Fruit fly (Drosophila melanogaster) whole organism, embryonic: ENCODE results near the gene CG15641.
A peak's percentile ranks its signal among the peaks of the same experiment; 100 is the strongest.

Experiments used
- B-H2 ChIP-seq: fragments of 200-800 bp; sonication (Bioruptor generic); optimal IDR thresholded peaks from 2 replicates; lab custom pipeline; 2018; ENCODE audit warnings: missing biosample characterization, mild to moderate bottlenecking, missing genetic modification characterization
- CG11504 ChIP-seq: fragments of 200-800 bp; sonication (Bioruptor generic); optimal IDR thresholded peaks from 3 replicates; lab custom pipeline; 2019; ENCODE audit warnings: missing biosample characterization, mild to moderate bottlenecking, missing genetic modification characterization, moderate library complexity
- CG11696 ChIP-seq: fragments of 200-800 bp; sonication (Bioruptor generic); IDR thresholded peaks from 2 replicates; pipeline ENCODE4 v1.3.6; 2022; ENCODE audit warnings: missing biosample characterization, missing genetic modification characterization
- CG12104 ChIP-seq: fragments of 200-800 bp; sonication (Bioruptor generic); optimal IDR thresholded peaks from 3 replicates; lab custom pipeline; 2016; ENCODE audit warnings: missing biosample characterization, missing genetic modification characterization
- CG12744 ChIP-seq: fragments of 200-800 bp; sonication (Bioruptor generic); optimal IDR thresholded peaks from 2 replicates; lab custom pipeline; 2016; ENCODE audit warnings: missing biosample characterization, missing genetic modification characterization
- CG1529 ChIP-seq: fragments of 200-800 bp; sonication (Bioruptor generic); optimal IDR thresholded peaks from 3 replicates; lab custom pipeline; 2018; ENCODE audit warnings: missing biosample characterization, missing genetic modification characterization
- CG15601 ChIP-seq: fragments of 200-800 bp; sonication (Bioruptor generic); optimal IDR thresholded peaks from 3 replicates; lab custom pipeline; 2019; ENCODE audit warnings: missing biosample characterization, mild to moderate bottlenecking, missing genetic modification characterization, moderate library complexity
- CG16863 ChIP-seq: fragments of 200-800 bp; sonication (Bioruptor generic); optimal IDR thresholded peaks from 3 replicates; lab custom pipeline; 2016; ENCODE audit warnings: missing biosample characterization, missing genetic modification characterization
- CG17328 ChIP-seq: fragments of 200-800 bp; sonication (Bioruptor generic); IDR thresholded peaks from 2 replicates; pipeline ENCODE4 v1.3.6; 2022; ENCODE audit warnings: missing biosample characterization, missing genetic modification characterization
- CG2129 ChIP-seq: fragments of 200-800 bp; sonication (Bioruptor generic); IDR thresholded peaks from 2 replicates; pipeline ENCODE4 v1.3.6; 2022; ENCODE audit warnings: missing biosample characterization, missing genetic modification characterization; ENCODE audit not compliant: partially characterized antibody
- CG2875 ChIP-seq: fragments of 200-800 bp; sonication (Bioruptor generic); optimal IDR thresholded peaks from 2 replicates; lab custom pipeline; 2017; ENCODE audit warnings: missing biosample characterization, mild to moderate bottlenecking, missing genetic modification characterization, missing genetic modification reagents
- CG31441 ChIP-seq: fragments of 200-800 bp; sonication (Bioruptor generic); IDR thresholded peaks from 2 replicates; pipeline ENCODE4 v1.3.6; 2022; ENCODE audit warnings: missing biosample characterization, missing genetic modification characterization
- CG5245 ChIP-seq: fragments of 200-800 bp; sonication (Bioruptor generic); optimal IDR thresholded peaks from 3 replicates; lab custom pipeline; 2016; ENCODE audit warnings: missing biosample characterization, missing genetic modification characterization
- CG6683 ChIP-seq: fragments of 200-800 bp; sonication (Bioruptor generic); optimal IDR thresholded peaks from 2 replicates; lab custom pipeline; 2017; ENCODE audit warnings: missing biosample characterization, mild to moderate bottlenecking, missing genetic modification characterization, missing genetic modification reagents
- CG7271 ChIP-seq: fragments of 200-800 bp; sonication (Bioruptor generic); optimal IDR thresholded peaks from 2 replicates; lab custom pipeline; 2018; ENCODE audit warnings: missing biosample characterization, mild to moderate bottlenecking, missing genetic modification characterization, moderate library complexity
- CG7357 ChIP-seq: fragments of 200-800 bp; sonication (Bioruptor generic); IDR thresholded peaks from 3 replicates; pipeline ENCODE4 v1.3.6; 2022; ENCODE audit warnings: missing biosample characterization, missing genetic modification characterization
- CG7556 ChIP-seq: fragments of 200-800 bp; sonication (Bioruptor generic); optimal IDR thresholded peaks from 2 replicates; lab custom pipeline; 2017; ENCODE audit warnings: missing biosample characterization, mild to moderate bottlenecking, missing genetic modification characterization
- CG7963 ChIP-seq: fragments of 200-800 bp; sonication (Bioruptor generic); IDR thresholded peaks from 3 replicates; pipeline ENCODE4 v1.3.6; 2022; ENCODE audit warnings: missing biosample characterization, missing genetic modification characterization; ENCODE audit not compliant: partially characterized antibody
- CG9797 ChIP-seq: fragments of 200-800 bp; sonication (Bioruptor generic); optimal IDR thresholded peaks from 3 replicates; lab custom pipeline; 2018; ENCODE audit warnings: missing biosample characterization, mild to moderate bottlenecking, missing genetic modification characterization
- Camta ChIP-seq: fragments of 200-800 bp; sonication (Bioruptor generic); optimal IDR thresholded peaks from 2 replicates; lab custom pipeline; 2016; ENCODE audit warnings: missing biosample characterization, missing genetic modification characterization
- Eip74EF ChIP-seq, 2 experiments: fragments of 200-800 bp in 1 of 2; fragments of >200 bp in 1 of 2; sonication (Bioruptor generic) in 1 of 2; optimal IDR thresholded peaks; 2 replicates each; lab custom pipeline; 2017 to 2019; ENCODE audit warnings: missing biosample characterization in 2 of 2, missing genetic modification characterization in 2 of 2, mild to moderate bottlenecking in 1 of 2, moderate library complexity in 1 of 2
- Fer3 ChIP-seq: fragments of 200-800 bp; sonication (Bioruptor generic); optimal IDR thresholded peaks from 2 replicates; lab custom pipeline; 2018; ENCODE audit warnings: missing biosample characterization, mild to moderate bottlenecking, missing genetic modification characterization, moderate library complexity
- H2.0 ChIP-seq: fragments of 200-800 bp; sonication (Bioruptor generic); IDR thresholded peaks from 2 replicates; pipeline ENCODE4 v1.3.6; 2022; ENCODE audit warnings: missing biosample characterization, missing genetic modification characterization
- Hey ChIP-seq: fragments of 200-800 bp; sonication (Bioruptor generic); optimal IDR thresholded peaks from 3 replicates; lab custom pipeline; 2018; ENCODE audit warnings: missing biosample characterization, mild to moderate bottlenecking, missing genetic modification characterization
- Lim3 ChIP-seq: fragments of 200-800 bp; sonication (Bioruptor generic); IDR thresholded peaks from 2 replicates; pipeline ENCODE4 v1.3.6; 2022; ENCODE audit warnings: missing biosample characterization, missing genetic modification characterization
- MTF-1 ChIP-seq: fragments of 200-800 bp; sonication (Bioruptor generic); optimal IDR thresholded peaks from 2 replicates; lab custom pipeline; 2018; ENCODE audit warnings: missing biosample characterization, mild to moderate bottlenecking, missing genetic modification characterization, borderline replicate concordance
- Myb ChIP-seq: fragments of 200-800 bp; sonication (Bioruptor generic); optimal IDR thresholded peaks from 2 replicates; lab custom pipeline; 2016; ENCODE audit warnings: missing biosample characterization, missing genetic modification characterization
- NfI ChIP-seq: fragments of 200-800 bp; sonication (Bioruptor generic); optimal IDR thresholded peaks from 3 replicates; lab custom pipeline; 2018; ENCODE audit warnings: missing biosample characterization, mild to moderate bottlenecking, missing genetic modification characterization, moderate library complexity
- Side ChIP-seq: fragments of 200-800 bp; sonication (Bioruptor generic); optimal IDR thresholded peaks from 2 replicates; lab custom pipeline; 2016; ENCODE audit warnings: missing biosample characterization, missing genetic modification characterization
- Xrp1 ChIP-seq: fragments of 200-800 bp; sonication (Bioruptor generic); IDR thresholded peaks from 2 replicates; pipeline ENCODE4 v1.3.6; 2022; ENCODE audit warnings: missing biosample characterization, missing genetic modification characterization
- az2 ChIP-seq: fragments of 200-800 bp; sonication (Bioruptor generic); optimal IDR thresholded peaks from 3 replicates; lab custom pipeline; 2016; ENCODE audit warnings: missing biosample characterization, missing genetic modification characterization
- bowl ChIP-seq: fragments of 200-800 bp; sonication (Bioruptor generic); IDR thresholded peaks from 2 replicates; pipeline ENCODE4 v1.3.6; 2022; ENCODE audit warnings: missing biosample characterization, missing genetic modification characterization
- br ChIP-seq: fragments of >200 bp; optimal IDR thresholded peaks from 2 replicates; lab custom pipeline; 2017
- ci ChIP-seq: fragments of 200-800 bp; sonication (Bioruptor generic); IDR thresholded peaks from 3 replicates; pipeline ENCODE4 v1.3.6; 2022; ENCODE audit warnings: missing biosample characterization, missing genetic modification characterization
- dan ChIP-seq: fragments of 200-800 bp; sonication (Bioruptor generic); IDR thresholded peaks from 2 replicates; pipeline ENCODE4 v1.3.6; 2022; ENCODE audit warnings: missing biosample characterization, missing genetic modification characterization
- disco-r ChIP-seq: fragments of 200-800 bp; sonication (Bioruptor generic); optimal IDR thresholded peaks from 2 replicates; lab custom pipeline; 2016; ENCODE audit warnings: missing biosample characterization, missing genetic modification characterization
- fd96Cb ChIP-seq: fragments of 200-800 bp; sonication (Bioruptor generic); optimal IDR thresholded peaks from 2 replicates; lab custom pipeline; 2018; ENCODE audit warnings: missing biosample characterization, mild to moderate bottlenecking, missing genetic modification characterization, moderate library complexity
- hth ChIP-seq: fragments of >200 bp; optimal IDR thresholded peaks from 2 replicates; lab custom pipeline; 2017; ENCODE audit warnings: inconsistent platforms
- jumu ChIP-seq: fragments of 200-800 bp; sonication (Bioruptor generic); optimal IDR thresholded peaks from 3 replicates; lab custom pipeline; 2016; ENCODE audit warnings: missing biosample characterization, missing genetic modification characterization
- lilli ChIP-seq: fragments of 200-800 bp; sonication (Bioruptor generic); optimal IDR thresholded peaks from 3 replicates; lab custom pipeline; 2016; ENCODE audit warnings: missing biosample characterization, missing genetic modification characterization
- lola ChIP-seq, 3 experiments: fragments of >200 bp in 2 of 3; fragments of 200-800 bp in 1 of 3; sonication (Bioruptor generic) in 1 of 3; optimal IDR thresholded peaks; 2 replicates each; lab custom pipeline; 2017 to 2019; ENCODE audit warnings: missing biosample characterization in 3 of 3, missing genetic modification characterization in 3 of 3, mild to moderate bottlenecking in 1 of 3, moderate library complexity in 1 of 3
- lov ChIP-seq, 2 experiments: fragments of 200-800 bp in 1 of 2; fragments of >200 bp in 1 of 2; sonication (Bioruptor generic) in 1 of 2; IDR thresholded peaks in 1 of 2; optimal IDR thresholded peaks in 1 of 2; 2 replicates in 1 of 2; 3 replicates in 1 of 2; pipeline versions ENCODE4 v1.3.6 to Lab custom; 2017 to 2022; ENCODE audit warnings: missing biosample characterization in 1 of 2, missing genetic modification characterization in 1 of 2
- odd ChIP-seq: fragments of 200-800 bp; sonication (Bioruptor generic); optimal IDR thresholded peaks from 2 replicates; lab custom pipeline; 2017; ENCODE audit warnings: missing biosample characterization, mild to moderate bottlenecking, missing genetic modification characterization
- rib ChIP-seq: fragments of 200-800 bp; sonication (Bioruptor generic); IDR thresholded peaks from 2 replicates; pipeline ENCODE4 v1.3.6; 2022; ENCODE audit warnings: missing biosample characterization, missing genetic modification characterization
- sens ChIP-seq: fragments of 200-800 bp; sonication (Bioruptor generic); peaks from one replicate; lab custom pipeline; 2016; ENCODE audit warnings: missing biosample characterization, missing genetic modification characterization
- sima ChIP-seq: fragments of 200-800 bp; sonication (Bioruptor generic); optimal IDR thresholded peaks from 2 replicates; lab custom pipeline; 2016; ENCODE audit warnings: missing biosample characterization, missing genetic modification characterization
- slou ChIP-seq: fragments of 200-800 bp; sonication (Bioruptor generic); optimal IDR thresholded peaks from 3 replicates; lab custom pipeline; 2016; ENCODE audit warnings: missing biosample characterization, missing genetic modification characterization
- sr ChIP-seq: fragments of 200-800 bp; sonication (Bioruptor generic); IDR thresholded peaks from 3 replicates; pipeline ENCODE4 v1.3.6; 2022; ENCODE audit warnings: missing biosample characterization, missing genetic modification characterization
- trh ChIP-seq: fragments of 200-800 bp; sonication (Bioruptor generic); optimal IDR thresholded peaks from 2 replicates; lab custom pipeline; 2016; ENCODE audit warnings: missing biosample characterization, missing genetic modification characterization
- unpg ChIP-seq: fragments of 200-800 bp; sonication (Bioruptor generic); optimal IDR thresholded peaks from 3 replicates; lab custom pipeline; 2018; ENCODE audit warnings: missing biosample characterization, mild to moderate bottlenecking, missing genetic modification characterization, moderate library complexity
- zen ChIP-seq: fragments of 200-800 bp; sonication (Bioruptor generic); optimal IDR thresholded peaks from 3 replicates; lab custom pipeline; 2018; ENCODE audit warnings: missing biosample characterization, mild to moderate bottlenecking, missing genetic modification characterization, moderate library complexity
- zen2 ChIP-seq: fragments of 200-800 bp; sonication (Bioruptor generic); IDR thresholded peaks from 3 replicates; pipeline ENCODE4 v1.3.6; 2022; ENCODE audit warnings: missing biosample characterization, missing genetic modification characterization; ENCODE audit not compliant: partially characterized antibody

CG15641 gene

dm6 chrX:15475367-15475789, 7.7 kb downstream of the CG15641 start, which contains the start of gene mh (continued):
- TF ChIP-seq CG15601 (tag; lab: Kevin White, UChicago) (no peak), CG11504 (tag; lab: Kevin White, UChicago) (no peak), lov (optimal IDR thresholded peaks at IDR 0.05; lab: Kevin White, UChicago) (no peak), lov (GFP tag; IDR thresholded peaks at IDR 0.05; lab: Robert Waterston, UW) (no peak), CG2129 (GFP tag; lab: Robert Waterston, UW) (no peak), Myb (GFP tag; lab: Kevin White, UChicago) (peak; percentile 74), lilli (GFP tag; lab: Kevin White, UChicago) (no peak), CG12744 (GFP tag; lab: Kevin White, UChicago) (no peak), rib (GFP tag; lab: Robert Waterston, UW) (no peak), ci (GFP tag; lab: Robert Waterston, UW) (no peak), Hey (tag; lab: Kevin White, UChicago) (no peak), az2 (GFP tag; lab: Kevin White, UChicago) (peak; percentile 52), bowl (GFP tag; lab: Robert Waterston, UW) (no peak), Xrp1 (GFP tag; lab: Robert Waterston, UW) (peak; percentile 11; the same call in 1 of the 2 replicates), sens (GFP tag; lab: Kevin White, UChicago) (no peak), CG11696 (no peak), trh (no peak), sr (no peak), CG7357 (GFP tag; lab: Robert Waterston, UW) (no peak), NfI (GFP tag; lab: Kevin White, UChicago) (no peak), CG7963 (0 out of 3 replicates have a peak, but pooled peaks have one; percentile 50), CG9797 (GFP tag; lab: Kevin White, UChicago) (peak; percentile 63), MTF-1 (GFP tag; lab: Kevin White, UChicago) (no peak), sima (GFP tag; lab: Kevin White, UChicago) (no peak), CG6683 (GFP tag; lab: Kevin White, UChicago) (no peak), zen2 (GFP tag; lab: Robert Waterston, UW) (no peak), unpg (GFP tag; lab: Kevin White, UChicago) (peak; percentile 28), CG12104 (GFP tag; lab: Kevin White, UChicago) (no peak), lola (GFP tag; optimal IDR thresholded peaks at IDR 0.05; lab: Kevin White, UChicago) (peak in 1 of 3 experiments; percentile 15), CG16863 (GFP tag; lab: Kevin White, UChicago) (no peak), Camta (no peak), CG7271 (tag; lab: Kevin White, UChicago) (no peak), H2.0 (GFP tag; lab: Robert Waterston, UW) (no peak), Side (GFP tag; lab: Kevin White, UChicago) (no peak), Fer3 (tag; lab: Kevin White, UChicago) (no peak), jumu (GFP tag; lab: Kevin White, UChicago) (peak; percentile 5), CG31441 (GFP tag; lab: Robert Waterston, UW) (no peak), dan (GFP tag; lab: Robert Waterston, UW) (no peak), CG5245 (GFP tag; lab: Kevin White, UChicago) (peak; percentile 16), CG1529 (GFP tag; lab: Kevin White, UChicago) (no peak), hth (no peak), CG17328 (GFP tag; lab: Robert Waterston, UW) (no peak), B-H2 (GFP tag; lab: Kevin White, UChicago) (no peak), CG2875 (GFP tag; lab: Kevin White, UChicago) (no peak), Lim3 (GFP tag; lab: Robert Waterston, UW) (no peak), fd96Cb (tag; lab: Kevin White, UChicago) (peak; percentile 30), slou (GFP tag; lab: Kevin White, UChicago) (no peak), br (no peak), zen (tag; lab: Kevin White, UChicago) (no peak), CG7556 (GFP tag; lab: Kevin White, UChicago) (no peak), odd (no peak), disco-r (GFP tag; lab: Kevin White, UChicago) (no peak), Eip74EF (GFP tag; optimal IDR thresholded peaks at IDR 0.05; lab: Kevin White, UChicago) (no peak)
